Worm (Caenorhabditis elegans): Measurements from ENCODE around the gene D2023.4.
A peak's percentile ranks its signal among the peaks of the same experiment; 100 is the strongest.

Gene D2023.4

ce11 chrV:11815566-11815965 lies 10.0 kb downstream of the D2023.4 start:
- TF ChIP-seq lsy-2 (tag; optimal IDR thresholded peaks at IDR 0.05) (no peak), ceh-82 (tag; optimal IDR thresholded peaks at IDR 0.05) (no peak), nhr-85 (tag) (no peak), pax-3 (tag; optimal IDR thresholded peaks at IDR 0.05) (no peak), nhr-19 (GFP tag; conservative IDR thresholded peaks at IDR 0.05) (no peak), sptf-1 (tag; optimal IDR thresholded peaks at IDR 0.05) (no peak), sup-37 (GFP tag; optimal IDR thresholded peaks at IDR 0.05) (no peak), nhr-12 (tag; optimal IDR thresholded peaks at IDR 0.05) (no peak), fkh-10 (GFP tag; optimal IDR thresholded peaks at IDR 0.05) (no peak), aha-1 (tag; optimal IDR thresholded peaks at IDR 0.05) (no peak), dsc-1 (tag; optimal IDR thresholded peaks at IDR 0.05) (no peak), jun-1 (tag; optimal IDR thresholded peaks at IDR 0.05) (no peak), C04F5.9 (tag; optimal IDR thresholded peaks at IDR 0.05) (no peak), aly-2 (tag; optimal IDR thresholded peaks at IDR 0.05) (no peak), nhr-28 (tag; optimal IDR thresholded peaks at IDR 0.05) (no peak), unc-30 (tag; optimal IDR thresholded peaks at IDR 0.05) (no peak), unc-98 (GFP tag; IDR thresholded peaks at IDR 0.05) (no peak)

ce11 chrV:11811921-11812320 lies 13.6 kb downstream of the D2023.4 start, which contains the start of gene D2023.3:
Gene D2023.3 (minus strand): TSS chrV:11812021.
- TF ChIP-seq unc-30 (tag; optimal IDR thresholded peaks at IDR 0.05) (no peak), elt-2 (tag; optimal IDR thresholded peaks at IDR 0.05) (no peak), mdl-1 (tag; optimal IDR thresholded peaks at IDR 0.05) (no peak), unc-86 (tag; optimal IDR thresholded peaks at IDR 0.05) (peak; percentile 22), nhr-28 (tag; optimal IDR thresholded peaks at IDR 0.05) (no peak), hlh-17 (GFP tag; optimal IDR thresholded peaks at IDR 0.05; ENCODE audit: borderline replicate concordance) (no peak), sup-37 (GFP tag; optimal IDR thresholded peaks at IDR 0.05) (no peak), ztf-11 (tag; optimal IDR thresholded peaks at IDR 0.05) (no peak), vab-15 (tag; optimal IDR thresholded peaks at IDR 0.05) (no peak), nhr-19 (GFP tag; conservative IDR thresholded peaks at IDR 0.05) (no peak), lin-14 (GFP tag; optimal IDR thresholded peaks at IDR 0.05) (peak; percentile 41), swsn-7 (tag; optimal IDR thresholded peaks at IDR 0.05) (no peak)

- TF ChIP-seq lin-14 (GFP tag; optimal IDR thresholded peaks at IDR 0.05) (peak; percentile 67), efl-1 (optimal IDR thresholded peaks at IDR 0.05) (no peak), efl-1 (GFP tag; optimal IDR thresholded peaks at IDR 0.05 in 1 of 2) (peak in 1 of 2 experiments; percentile 80), C04F5.9 (tag; optimal IDR thresholded peaks at IDR 0.05) (no peak), irx-1 (tag; optimal IDR thresholded peaks at IDR 0.05) (peak; percentile 9), unc-86 (tag; optimal IDR thresholded peaks at IDR 0.05) (peak; percentile 2)
These were observed 15.6 kb downstream of the D2023.4 start for ce11 chrV:11809935-11810334.

- TF ChIP-seq lin-35 (GFP tag; optimal IDR thresholded peaks at IDR 0.05) (peak in 1 of 2 experiments; percentile 50), pag-3 (tag; optimal IDR thresholded peaks at IDR 0.05; ENCODE audit: borderline replicate concordance, insufficient read depth) (no peak), nhr-20 (tag; optimal IDR thresholded peaks at IDR 0.05) (peak; percentile 86), elt-3 (tag; optimal IDR thresholded peaks at IDR 0.05) (peak in 4 of 6 experiments; percentile 24 to 33 (median 26)), sptf-1 (tag; optimal IDR thresholded peaks at IDR 0.05) (no peak), nhr-71 (tag; optimal IDR thresholded peaks at IDR 0.05) (peak; percentile 85), grh-1 (GFP tag; IDR thresholded peaks at IDR 0.05) (0 out of 2 replicates have a peak, but pooled peaks have one; percentile 24), nhr-90 (tag; optimal IDR thresholded peaks at IDR 0.05; ENCODE audit: poor library complexity) (peak; percentile 32), tbx-2 (tag; optimal IDR thresholded peaks at IDR 0.05) (peak; percentile 29), isw-1 (GFP tag; IDR thresholded peaks at IDR 0.05) (no peak), nhr-47 (tag; optimal IDR thresholded peaks at IDR 0.05) (peak; percentile 49), nhr-85 (tag) (peak; percentile 95), blmp-1 (tag; optimal IDR thresholded peaks at IDR 0.05) (peak; percentile 85), lin-14 (GFP tag; optimal IDR thresholded peaks at IDR 0.05) (peak; percentile 66), pax-3 (tag; optimal IDR thresholded peaks at IDR 0.05) (no peak), lsy-2 (tag; optimal IDR thresholded peaks at IDR 0.05) (peak in 1 of 2 experiments; percentile 2), skn-1 (tag; optimal IDR thresholded peaks at IDR 0.05) (no peak), ceh-8 (GFP tag; optimal IDR thresholded peaks at IDR 0.05) (peak; percentile 44), snu-23 (GFP tag; optimal IDR thresholded peaks at IDR 0.05) (peak; percentile 40), nhr-19 (GFP tag; conservative IDR thresholded peaks at IDR 0.05) (peak; percentile 62), efl-1 (optimal IDR thresholded peaks at IDR 0.05) (no peak), efl-1 (GFP tag; optimal IDR thresholded peaks at IDR 0.05 in 1 of 2) (peak in 1 of 2 experiments; percentile 79)
These were observed 22.0 kb downstream of the D2023.4 start for ce11 chrV:11803518-11803994.
